Worm (Caenorhabditis elegans) whole organism, L4 larva: Measurements from ENCODE around the gene F23F12.12.

Source experiments
- F49E8.2 ChIP-seq: sonication (generic microtip); optimal IDR thresholded peaks from 2 replicates; lab custom pipeline; 2016; ENCODE audit warnings: missing compliant biosample characterization, mild to moderate bottlenecking, missing genetic modification characterization, borderline replicate concordance
- ZK546.5 ChIP-seq, 2 experiments: sonication (generic microtip); optimal IDR thresholded peaks; 2 replicates each; lab custom pipeline; 2017; ENCODE audit warnings: missing biosample characterization in 2 of 2, missing genetic modification characterization in 2 of 2
- ceh-62 ChIP-seq: sonication (generic microtip); optimal IDR thresholded peaks from 2 replicates; lab custom pipeline; 2017; ENCODE audit warnings: missing biosample characterization, missing genetic modification characterization
- ceh-82 ChIP-seq: sonication (generic microtip); optimal IDR thresholded peaks from 2 replicates; lab custom pipeline; 2017; ENCODE audit warnings: missing biosample characterization, missing genetic modification characterization
- lim-7 ChIP-seq: fragments of 200-800 bp; sonication (Bioruptor generic); IDR thresholded peaks from 2 replicates; pipeline ENCODE4 v1.3.6; 2022; ENCODE audit warnings: missing genetic modification characterization, missing compliant biosample characterization
- mep-1 ChIP-seq: fragments of 150-350 bp; sonication (generic microtip); optimal IDR thresholded peaks from 3 replicates; lab custom pipeline; 2014; ENCODE audit warnings: missing biosample characterization, missing genetic modification characterization
- nhr-25 ChIP-seq: sonication (generic microtip); optimal IDR thresholded peaks from 2 replicates; lab custom pipeline; 2017; ENCODE audit warnings: missing genetic modification characterization, mild to moderate bottlenecking, missing compliant biosample characterization, antibody characterized with exemption, moderate library complexity, borderline replicate concordance; ENCODE audit not compliant: insufficient read depth
- nhr-76 ChIP-seq: fragments of 150-350 bp; optimal IDR thresholded peaks from 2 replicates; lab custom pipeline; 2014; ENCODE audit warnings: missing biosample characterization, missing genetic modification characterization
- saeg-2 ChIP-seq: fragments of 200-800 bp; sonication (Bioruptor generic); IDR thresholded peaks from 2 replicates; pipeline ENCODE4 v1.3.6; 2022; ENCODE audit warnings: missing genetic modification reagents, missing genetic modification characterization, missing compliant biosample characterization
- skn-1 ChIP-seq: fragments of 150-350 bp; optimal IDR thresholded peaks from 2 replicates; lab custom pipeline; 2014; ENCODE audit warnings: missing biosample characterization, missing genetic modification characterization

ce11 chrIII:6490989-6491388 lies 16.9 kb upstream of the F23F12.12 start:
- no peak for TF ChIP-seq lim-7 (GFP tag; lab: Robert Waterston, UW)
- no peak for TF ChIP-seq saeg-2 (GFP tag; lab: Robert Waterston, UW)
- no peak for TF ChIP-seq nhr-25
- TF ChIP-seq ZK546.5 (tag; optimal IDR thresholded peaks at IDR 0.05; lab: Kevin White, UChicago): no peak
- TF ChIP-seq F49E8.2 (tag; lab: Kevin White, UChicago): no peak
- TF ChIP-seq ceh-82: no peak
- no peak for TF ChIP-seq ceh-62 (tag; lab: Kevin White, UChicago)
- TF ChIP-seq mep-1 (tag; lab: Kevin White, UChicago): no peak
- no peak for TF ChIP-seq skn-1 (tag; lab: Kevin White, UChicago)
- TF ChIP-seq nhr-76 (tag; lab: Kevin White, UChicago): no peak
